Worm (Caenorhabditis elegans) whole organism, L1 larva: ENCODE results near the gene rpap-2.
A peak's percentile ranks its signal among the peaks of the same experiment; 100 is the strongest.

Source experiments
- C04F5.9 ChIP-seq: sonication (generic microtip); optimal IDR thresholded peaks from 2 replicates; lab custom pipeline; 2016; ENCODE audit warnings: missing genetic modification characterization, missing compliant biosample characterization
- C16A3.4 ChIP-seq: fragments of 150-350 bp; optimal IDR thresholded peaks from 2 replicates; lab custom pipeline; 2014; ENCODE audit warnings: missing biosample characterization, missing genetic modification characterization
- F16B12.6 ChIP-seq: fragments of 150-350 bp; optimal IDR thresholded peaks from 2 replicates; lab custom pipeline; 2014; ENCODE audit warnings: missing biosample characterization, missing genetic modification characterization
- aha-1 ChIP-seq: fragments of 150-350 bp; optimal IDR thresholded peaks from 2 replicates; lab custom pipeline; 2014; ENCODE audit warnings: missing biosample characterization, missing genetic modification characterization
- aly-2 ChIP-seq: fragments of 150-350 bp; optimal IDR thresholded peaks from 2 replicates; lab custom pipeline; 2014; ENCODE audit warnings: missing biosample characterization, missing genetic modification characterization
- blmp-1 ChIP-seq: fragments of 150-350 bp; optimal IDR thresholded peaks from 2 replicates; lab custom pipeline; 2014; ENCODE audit warnings: missing biosample characterization, missing genetic modification characterization
- ceh-63 ChIP-seq: fragments of 200-800 bp; sonication (Bioruptor generic); optimal IDR thresholded peaks from 2 replicates; lab custom pipeline; 2018; ENCODE audit warnings: mild to moderate bottlenecking, missing genetic modification characterization, missing compliant biosample characterization
- ceh-8 ChIP-seq: fragments of 200-800 bp; sonication (Bioruptor generic); optimal IDR thresholded peaks from 2 replicates; lab custom pipeline; 2018; ENCODE audit warnings: mild to moderate bottlenecking, missing genetic modification characterization, moderate library complexity, missing compliant biosample characterization
- ceh-82 ChIP-seq, 3 experiments: fragments of 150-350 bp in 1 of 3; sonication (generic microtip) in 2 of 3; optimal IDR thresholded peaks; 2 replicates each; lab custom pipeline; 2014 to 2017; ENCODE audit warnings: missing biosample characterization in 3 of 3, missing genetic modification characterization in 3 of 3
- ceh-88 ChIP-seq: fragments of 200-800 bp; sonication (Bioruptor generic); IDR thresholded peaks from 2 replicates; pipeline ENCODE4 v1.3.6; 2022; ENCODE audit warnings: missing genetic modification characterization, missing compliant biosample characterization
- ceh-90 ChIP-seq: sonication (generic microtip); optimal IDR thresholded peaks from 2 replicates; lab custom pipeline; 2016; ENCODE audit warnings: missing genetic modification characterization, missing compliant biosample characterization
- ces-1 ChIP-seq: fragments of 150-350 bp; optimal IDR thresholded peaks from 2 replicates; lab custom pipeline; 2014; ENCODE audit warnings: missing biosample characterization, missing genetic modification reagents, missing genetic modification characterization
- dpl-1 ChIP-seq, 3 experiments: fragments of 150-350 bp in 2 of 3; sonication (generic microtip) in 1 of 3; optimal IDR thresholded peaks; 2 replicates each; lab custom pipeline; 2014 to 2017; ENCODE audit warnings: missing biosample characterization in 3 of 3, missing genetic modification characterization in 3 of 3, missing genetic modification reagents in 3 of 3
- dsc-1 ChIP-seq: sonication (generic microtip); optimal IDR thresholded peaks from 2 replicates; lab custom pipeline; 2016; ENCODE audit warnings: mild to moderate bottlenecking, missing genetic modification characterization, missing compliant biosample characterization
- efl-1 ChIP-seq, 4 experiments: fragments of 150-350 bp; optimal IDR thresholded peaks in 3 of 4; peaks in 1 of 4; 1 replicate in 1 of 4; 2 replicates in 3 of 4; lab custom pipeline; 2014; ENCODE audit warnings: missing biosample characterization in 2 of 4, missing genetic modification characterization in 2 of 4, missing genetic modification reagents in 2 of 4
- efl-3 ChIP-seq: fragments of 200-800 bp; sonication (Bioruptor generic); optimal IDR thresholded peaks from 2 replicates; lab custom pipeline; 2018; ENCODE audit warnings: mild to moderate bottlenecking, missing genetic modification characterization, missing compliant biosample characterization
- egl-27 ChIP-seq, 2 experiments: fragments of 150-350 bp in 1 of 2; sonication (generic microtip); optimal IDR thresholded peaks; 3 replicates each; lab custom pipeline; 2017 to 2018; ENCODE audit warnings: missing biosample characterization in 2 of 2, missing genetic modification characterization in 2 of 2, missing genetic modification reagents in 2 of 2
- ets-5 ChIP-seq: fragments of 200-800 bp; sonication (Bioruptor generic); IDR thresholded peaks from 2 replicates; pipeline ENCODE4 v1.3.6; 2022; ENCODE audit warnings: missing genetic modification characterization, missing compliant biosample characterization
- fkh-10 ChIP-seq: sonication (generic microtip); optimal IDR thresholded peaks from 2 replicates; lab custom pipeline; 2017; ENCODE audit warnings: missing biosample characterization, missing genetic modification reagents, missing genetic modification characterization
- fkh-4 ChIP-seq: sonication (generic microtip); optimal IDR thresholded peaks from 2 replicates; lab custom pipeline; 2016; ENCODE audit warnings: missing compliant biosample characterization, missing genetic modification characterization, borderline replicate concordance
- fkh-8 ChIP-seq: sonication (generic microtip); optimal IDR thresholded peaks from 2 replicates; lab custom pipeline; 2016; ENCODE audit warnings: mild to moderate bottlenecking, missing genetic modification characterization, missing compliant biosample characterization
- fos-1 ChIP-seq: fragments of 150-350 bp; optimal IDR thresholded peaks from 2 replicates; lab custom pipeline; 2014; ENCODE audit warnings: missing biosample characterization, missing genetic modification characterization
- grh-1 ChIP-seq: fragments of 200-800 bp; sonication (Bioruptor generic); IDR thresholded peaks from 2 replicates; pipeline ENCODE4 v1.3.6; 2022; ENCODE audit warnings: missing genetic modification reagents, missing genetic modification characterization, missing compliant biosample characterization
- hpl-2 ChIP-seq: fragments of 150-350 bp; optimal IDR thresholded peaks from 2 replicates; lab custom pipeline; 2014; ENCODE audit warnings: missing biosample characterization, missing genetic modification reagents, missing genetic modification characterization
- irx-1 ChIP-seq: sonication (generic microtip); optimal IDR thresholded peaks from 2 replicates; lab custom pipeline; 2016; ENCODE audit warnings: missing genetic modification characterization, missing compliant biosample characterization
- jun-1 ChIP-seq: fragments of 150-350 bp; optimal IDR thresholded peaks from 2 replicates; lab custom pipeline; 2014; ENCODE audit warnings: missing biosample characterization, missing genetic modification reagents, missing genetic modification characterization
- lin-13 ChIP-seq: fragments of 150-350 bp; optimal IDR thresholded peaks from 2 replicates; lab custom pipeline; 2014; ENCODE audit warnings: missing biosample characterization, missing genetic modification reagents, missing genetic modification characterization
- lin-35 ChIP-seq, 2 experiments: fragments of 150-350 bp; optimal IDR thresholded peaks; 2 replicates each; lab custom pipeline; 2014; ENCODE audit warnings: missing biosample characterization in 2 of 2, missing genetic modification characterization in 2 of 2, missing genetic modification reagents in 2 of 2
- lin-39 ChIP-seq: fragments of 150-350 bp; optimal IDR thresholded peaks from 2 replicates; lab custom pipeline; 2014; ENCODE audit warnings: missing biosample characterization, missing genetic modification reagents, missing genetic modification characterization
- mab-9 ChIP-seq: fragments of 200-800 bp; sonication (Bioruptor generic); IDR thresholded peaks from 2 replicates; pipeline ENCODE4 v1.3.6; 2022; ENCODE audit warnings: missing genetic modification reagents, missing genetic modification characterization, missing compliant biosample characterization
- mdl-1 ChIP-seq, 2 experiments: fragments of 150-350 bp; optimal IDR thresholded peaks; 2 replicates each; lab custom pipeline; 2014 to 2017; ENCODE audit warnings: missing biosample characterization in 2 of 2, missing genetic modification characterization in 2 of 2, inconsistent platforms in 1 of 2
- mef-2 ChIP-seq: fragments of 150-350 bp; optimal IDR thresholded peaks from 2 replicates; lab custom pipeline; 2014; ENCODE audit warnings: missing biosample characterization, missing genetic modification characterization
- mep-1 ChIP-seq: fragments of 150-350 bp; optimal IDR thresholded peaks from 2 replicates; lab custom pipeline; 2014; ENCODE audit warnings: missing biosample characterization, missing genetic modification characterization
- nhr-19 ChIP-seq: fragments of 200-800 bp; sonication (Bioruptor generic); conservative IDR thresholded peaks from 2 replicates; pipeline ENCODE4 v1.3.6; 2022; ENCODE audit warnings: missing genetic modification characterization, missing compliant biosample characterization
- nhr-20 ChIP-seq: sonication (generic microtip); optimal IDR thresholded peaks from 2 replicates; lab custom pipeline; 2016; ENCODE audit warnings: mild to moderate bottlenecking, missing genetic modification characterization, missing compliant biosample characterization
- nhr-28 ChIP-seq: fragments of 150-350 bp; optimal IDR thresholded peaks from 2 replicates; lab custom pipeline; 2014; ENCODE audit warnings: missing biosample characterization, missing genetic modification characterization
- nhr-77 ChIP-seq: fragments of 150-350 bp; optimal IDR thresholded peaks from 2 replicates; lab custom pipeline; 2014; ENCODE audit warnings: missing biosample characterization, missing genetic modification characterization
- nhr-85 ChIP-seq: sonication (generic microtip); peaks from one replicate; lab custom pipeline; 2016; ENCODE audit warnings: missing genetic modification characterization, inconsistent platforms, missing compliant biosample characterization
- nhr-90 ChIP-seq: sonication (generic microtip); optimal IDR thresholded peaks from 2 replicates; lab custom pipeline; 2016; ENCODE audit warnings: mild to moderate bottlenecking, missing genetic modification characterization, missing compliant biosample characterization; ENCODE audit not compliant: poor library complexity
- snpc-4 ChIP-seq: fragments of 150-350 bp; optimal IDR thresholded peaks from 2 replicates; lab custom pipeline; 2014; ENCODE audit warnings: missing biosample characterization, missing genetic modification characterization
- snu-23 ChIP-seq: sonication (generic microtip); optimal IDR thresholded peaks from 2 replicates; lab custom pipeline; 2016; ENCODE audit warnings: missing genetic modification characterization, missing compliant biosample characterization
- sptf-1 ChIP-seq: fragments of 150-350 bp; optimal IDR thresholded peaks from 2 replicates; lab custom pipeline; 2014; ENCODE audit warnings: missing biosample characterization, missing genetic modification characterization
- swsn-7 ChIP-seq: sonication (generic microtip); optimal IDR thresholded peaks from 2 replicates; lab custom pipeline; 2016; ENCODE audit warnings: missing genetic modification characterization, missing compliant biosample characterization
- tbx-2 ChIP-seq: sonication (generic microtip); optimal IDR thresholded peaks from 2 replicates; lab custom pipeline; 2016; ENCODE audit warnings: missing genetic modification characterization, missing compliant biosample characterization
- unc-130 ChIP-seq: fragments of 150-350 bp; optimal IDR thresholded peaks from 2 replicates; lab custom pipeline; 2017; ENCODE audit warnings: missing biosample characterization, missing genetic modification characterization, inconsistent platforms
- unc-30 ChIP-seq: sonication (generic microtip); optimal IDR thresholded peaks from 2 replicates; lab custom pipeline; 2017; ENCODE audit warnings: missing biosample characterization, missing genetic modification characterization
- unc-62 ChIP-seq: fragments of 150-350 bp; optimal IDR thresholded peaks from 2 replicates; lab custom pipeline; 2014; ENCODE audit warnings: missing biosample characterization, missing genetic modification reagents, missing genetic modification characterization
- unc-86 ChIP-seq: sonication (generic microtip); optimal IDR thresholded peaks from 2 replicates; lab custom pipeline; 2016; ENCODE audit warnings: missing genetic modification characterization, missing compliant biosample characterization
- vab-15 ChIP-seq: sonication (generic microtip); optimal IDR thresholded peaks from 2 replicates; lab custom pipeline; 2017; ENCODE audit warnings: missing genotype, mild to moderate bottlenecking, missing genetic modification characterization, missing compliant biosample characterization
- zag-1 ChIP-seq: fragments of 150-350 bp; optimal IDR thresholded peaks from 2 replicates; lab custom pipeline; 2014; ENCODE audit warnings: missing biosample characterization, missing genetic modification characterization
- ztf-11 ChIP-seq, 2 experiments: sonication (generic microtip); optimal IDR thresholded peaks; 2 replicates each; lab custom pipeline; 2016 to 2017; ENCODE audit warnings: missing genetic modification characterization in 2 of 2, missing biosample characterization in 1 of 2, missing compliant biosample characterization in 1 of 2
- ztf-4 ChIP-seq: fragments of 150-350 bp; optimal IDR thresholded peaks from 2 replicates; lab custom pipeline; 2014; ENCODE audit warnings: missing biosample characterization, missing genetic modification characterization

The rpap-2 gene

ce11 chrIII:8934378-8934777, 33.4 kb upstream of the rpap-2 start:
- TF ChIP-seq mab-9: no peak
- TF ChIP-seq lin-13: no peak
- TF ChIP-seq efl-3: no peak
- TF ChIP-seq ceh-63: no peak
- no peak for TF ChIP-seq efl-1 (optimal IDR thresholded peaks at IDR 0.05; lab: Kevin White, UChicago)
- TF ChIP-seq efl-1 (GFP tag; optimal IDR thresholded peaks at IDR 0.05 in 1 of 2; lab: Kevin White, UChicago): peak in 1 of 2 experiments; percentile 91
- TF ChIP-seq unc-62 (GFP tag; lab: Kevin White, UChicago): no peak
- TF ChIP-seq nhr-90: no peak

ce11 chrIII:8937571-8937970, 30.2 kb upstream of the rpap-2 start:
- TF ChIP-seq egl-27 (tag; optimal IDR thresholded peaks at IDR 0.05; lab: Kevin White, UChicago) (no peak), grh-1 (GFP tag; lab: Robert Waterston, UW) (no peak), unc-86 (tag; lab: Kevin White, UChicago) (peak; percentile 61), dpl-1 (GFP tag; optimal IDR thresholded peaks at IDR 0.05; lab: Kevin White, UChicago) (peak; percentile 38 to 68 (median 60)), nhr-85 (tag; lab: Kevin White, UChicago) (peak; percentile 7), fos-1 (tag; lab: Kevin White, UChicago) (peak; percentile 16), ets-5 (GFP tag; lab: Robert Waterston, UW) (no peak), hpl-2 (GFP tag; lab: Kevin White, UChicago) (no peak), nhr-19 (peak; percentile 76), irx-1 (peak; percentile 60), unc-130 (tag; lab: Kevin White, UChicago) (peak; percentile 32), fkh-8 (tag; lab: Kevin White, UChicago) (peak; percentile 68), blmp-1 (tag; lab: Kevin White, UChicago) (peak; percentile 12), ztf-4 (tag; lab: Kevin White, UChicago) (peak; percentile 38), ceh-82 (tag; optimal IDR thresholded peaks at IDR 0.05; lab: Kevin White, UChicago) (peak; percentile 27 to 74 (median 58)), nhr-20 (peak; percentile 79), vab-15 (no peak), C16A3.4 (tag; lab: Kevin White, UChicago) (peak; percentile 78), lin-39 (no peak), jun-1 (tag; lab: Kevin White, UChicago) (peak; percentile 36), mef-2 (tag; lab: Kevin White, UChicago) (no peak), F16B12.6 (peak; percentile 38), unc-30 (tag; lab: Kevin White, UChicago) (no peak), ces-1 (GFP tag; lab: Kevin White, UChicago) (no peak), aly-2 (peak; percentile 27), dsc-1 (peak; percentile 65), nhr-77 (tag; lab: Kevin White, UChicago) (peak; percentile 54), ceh-88 (GFP tag; lab: Robert Waterston, UW) (peak; percentile 32; the same call in 1 of the 2 replicates), mdl-1 (tag; optimal IDR thresholded peaks at IDR 0.05; lab: Kevin White, UChicago) (peak in 1 of 2 experiments; percentile 82), fkh-10 (GFP tag; lab: Kevin White, UChicago) (no peak), sptf-1 (tag; lab: Kevin White, UChicago) (no peak), ceh-90 (tag; lab: Kevin White, UChicago) (no peak), fkh-4 (no peak), C04F5.9 (tag; lab: Kevin White, UChicago) (peak; percentile 46), swsn-7 (tag; lab: Kevin White, UChicago) (peak; percentile 76), ztf-11 (tag; optimal IDR thresholded peaks at IDR 0.05; lab: Kevin White, UChicago) (peak in 1 of 2 experiments; percentile 41), efl-3 (no peak), lin-35 (GFP tag; optimal IDR thresholded peaks at IDR 0.05; lab: Kevin White, UChicago) (peak; percentile 64 to 82), snu-23 (GFP tag; lab: Kevin White, UChicago) (peak; percentile 86), tbx-2 (tag; lab: Kevin White, UChicago) (peak; percentile 73), zag-1 (peak; percentile 7), lin-13 (peak; percentile 76), snpc-4 (peak; percentile 52), aha-1 (tag; lab: Kevin White, UChicago) (no peak), mep-1 (tag; lab: Kevin White, UChicago) (peak; percentile 83), ceh-63 (no peak), ceh-8 (peak; percentile 9), nhr-28 (tag; lab: Kevin White, UChicago) (no peak)
